Worm (Caenorhabditis elegans) whole organism, L4 larva: ENCODE results near the gene F52E4.5.

Source experiments
- D1046.2 ChIP-seq: fragments of 200-800 bp; sonication (Bioruptor generic); IDR thresholded peaks from 2 replicates; pipeline ENCODE4 v1.3.6; 2022; ENCODE audit warnings: missing genetic modification characterization, missing compliant biosample characterization
- F10B5.3 ChIP-seq: sonication (generic microtip); optimal IDR thresholded peaks from 2 replicates; lab custom pipeline; 2016; ENCODE audit warnings: mild to moderate bottlenecking, missing genetic modification characterization, missing compliant biosample characterization
- F37D6.2 ChIP-seq: sonication (generic microtip); optimal IDR thresholded peaks from 2 replicates; lab custom pipeline; 2016; ENCODE audit warnings: mild to moderate bottlenecking, missing genetic modification characterization, missing compliant biosample characterization
- T26A8.4 ChIP-seq: fragments of 200-800 bp; sonication (Bioruptor generic); IDR thresholded peaks from 2 replicates; pipeline ENCODE4 v1.3.6; 2022; ENCODE audit warnings: missing genetic modification characterization, missing compliant biosample characterization
- Y105C5A.15 ChIP-seq: fragments of 200-800 bp; sonication (Bioruptor generic); IDR thresholded peaks from 2 replicates; pipeline ENCODE4 v1.3.6; 2022; ENCODE audit warnings: missing genetic modification characterization, missing compliant biosample characterization
- Y75B8A.6 ChIP-seq: fragments of 200-800 bp; sonication (Bioruptor generic); IDR thresholded peaks from 2 replicates; pipeline ENCODE4 v1.3.6; 2022; ENCODE audit warnings: missing genetic modification reagents, missing genetic modification characterization, missing compliant biosample characterization
- aha-1 ChIP-seq: fragments of 150-350 bp; peaks from one replicate; lab custom pipeline; 2014; ENCODE audit warnings: missing biosample characterization, missing genetic modification characterization
- aly-2 ChIP-seq: sonication (generic microtip); optimal IDR thresholded peaks from 2 replicates; lab custom pipeline; 2018; ENCODE audit warnings: missing biosample characterization, missing genetic modification characterization
- arid-1 ChIP-seq: fragments of 200-800 bp; sonication (Bioruptor generic); conservative IDR thresholded peaks from 2 replicates; pipeline ENCODE4 v1.3.6; 2022; ENCODE audit warnings: missing genetic modification reagents, missing genetic modification characterization, missing compliant biosample characterization
- ces-1 ChIP-seq: fragments of 150-350 bp; sonication (generic microtip); optimal IDR thresholded peaks from 4 replicates; lab custom pipeline; 2014; ENCODE audit warnings: missing biosample characterization, missing genetic modification reagents, missing genetic modification characterization
- daf-12 ChIP-seq: fragments of 150-350 bp; optimal IDR thresholded peaks from 2 replicates; lab custom pipeline; 2014; ENCODE audit warnings: missing biosample characterization, missing genetic modification reagents, missing genetic modification characterization
- dmd-9 ChIP-seq: fragments of 200-800 bp; sonication (Bioruptor generic); IDR thresholded peaks from 2 replicates; pipeline ENCODE4 v1.3.6; 2022; ENCODE audit warnings: missing genetic modification reagents, missing genetic modification characterization, missing compliant biosample characterization
- dpl-1 ChIP-seq: fragments of 150-350 bp; optimal IDR thresholded peaks from 2 replicates; lab custom pipeline; 2014; ENCODE audit warnings: missing biosample characterization, missing genetic modification reagents, missing genetic modification characterization
- dve-1 ChIP-seq: sonication (generic microtip); optimal IDR thresholded peaks from 2 replicates; lab custom pipeline; 2017; ENCODE audit warnings: antibody characterized with exemption, mild to moderate bottlenecking, missing genetic modification characterization, missing compliant biosample characterization; ENCODE audit not compliant: insufficient read depth
- egl-43 ChIP-seq: fragments of 200-800 bp; sonication (Bioruptor generic); IDR thresholded peaks from 2 replicates; pipeline ENCODE4 v1.3.6; 2022; ENCODE audit warnings: missing genetic modification reagents, missing genetic modification characterization, missing compliant biosample characterization
- hif-1 ChIP-seq, 2 experiments: sonication (generic microtip); optimal IDR thresholded peaks; 2 replicates each; lab custom pipeline; 2016 to 2017; ENCODE audit warnings: missing compliant biosample characterization in 2 of 2, missing genetic modification characterization in 2 of 2, missing genetic modification reagents in 2 of 2, missing genotype in 2 of 2, mild to moderate bottlenecking in 1 of 2
- hlh-11 ChIP-seq: fragments of 200-800 bp; sonication (Bioruptor generic); optimal IDR thresholded peaks from 2 replicates; lab custom pipeline; 2018; ENCODE audit warnings: mild to moderate bottlenecking, missing genetic modification characterization, missing compliant biosample characterization
- hlh-30 ChIP-seq: sonication (generic microtip); optimal IDR thresholded peaks from 2 replicates; lab custom pipeline; 2017; ENCODE audit warnings: antibody characterized with exemption, mild to moderate bottlenecking, missing genetic modification characterization, missing compliant biosample characterization; ENCODE audit not compliant: insufficient read depth
- lin-1 ChIP-seq: fragments of 200-800 bp; sonication (Bioruptor generic); IDR thresholded peaks from 2 replicates; pipeline ENCODE4 v1.3.6; 2022; ENCODE audit warnings: missing genetic modification reagents, missing genetic modification characterization, missing compliant biosample characterization
- lin-15B ChIP-seq: fragments of 150-350 bp; sonication (generic microtip); optimal IDR thresholded peaks from 3 replicates; lab custom pipeline; 2014; ENCODE audit warnings: missing biosample characterization, missing genetic modification characterization
- lin-39 ChIP-seq: fragments of 150-350 bp; optimal IDR thresholded peaks from 2 replicates; lab custom pipeline; 2014; ENCODE audit warnings: missing biosample characterization, missing genetic modification reagents, missing genetic modification characterization
- lsy-2 ChIP-seq, 2 experiments: fragments of 150-350 bp in 1 of 2; sonication (generic microtip) in 1 of 2; optimal IDR thresholded peaks; 2 replicates each; lab custom pipeline; 2014 to 2017; ENCODE audit warnings: missing biosample characterization in 2 of 2, missing genetic modification characterization in 2 of 2
- mdl-1 ChIP-seq, 2 experiments: fragments of 150-350 bp in 1 of 2; sonication (generic microtip) in 1 of 2; optimal IDR thresholded peaks; 2 replicates each; lab custom pipeline; 2014 to 2017; ENCODE audit warnings: missing biosample characterization in 2 of 2, missing genetic modification characterization in 2 of 2
- mdt-29 ChIP-seq: fragments of 200-800 bp; sonication (Bioruptor generic); IDR thresholded peaks from 2 replicates; pipeline ENCODE4 v1.3.6; 2022; ENCODE audit warnings: missing genetic modification reagents, missing genetic modification characterization, missing compliant biosample characterization
- mep-1 ChIP-seq: fragments of 150-350 bp; sonication (generic microtip); optimal IDR thresholded peaks from 3 replicates; lab custom pipeline; 2014; ENCODE audit warnings: missing biosample characterization, missing genetic modification characterization
- mes-2 ChIP-seq: sonication (generic microtip); optimal IDR thresholded peaks from 2 replicates; lab custom pipeline; 2016; ENCODE audit warnings: missing genotype, mild to moderate bottlenecking, missing genetic modification characterization, missing compliant biosample characterization; ENCODE audit not compliant: poor library complexity, severe bottlenecking
- nhr-102 ChIP-seq: sonication (generic microtip); optimal IDR thresholded peaks from 2 replicates; lab custom pipeline; 2016; ENCODE audit warnings: mild to moderate bottlenecking, missing genetic modification characterization, moderate library complexity, missing compliant biosample characterization
- nhr-11 ChIP-seq: fragments of 150-350 bp; optimal IDR thresholded peaks from 2 replicates; lab custom pipeline; 2014; ENCODE audit warnings: missing biosample characterization, missing genetic modification characterization
- nhr-28 ChIP-seq: fragments of 150-350 bp; optimal IDR thresholded peaks from 2 replicates; lab custom pipeline; 2014; ENCODE audit warnings: missing biosample characterization, missing genetic modification characterization
- nhr-41 ChIP-seq: fragments of 200-800 bp; sonication (Bioruptor generic); IDR thresholded peaks from 2 replicates; pipeline ENCODE4 v1.3.6; 2022; ENCODE audit warnings: missing genetic modification reagents, missing genetic modification characterization, missing compliant biosample characterization
- nhr-6 ChIP-seq: fragments of 150-350 bp; optimal IDR thresholded peaks from 2 replicates; lab custom pipeline; 2014; ENCODE audit warnings: missing biosample characterization, missing genetic modification characterization
- nhr-76 ChIP-seq: fragments of 150-350 bp; optimal IDR thresholded peaks from 2 replicates; lab custom pipeline; 2014; ENCODE audit warnings: missing biosample characterization, missing genetic modification characterization
- pha-4 ChIP-seq, 2 experiments: fragments of 150-350 bp in 1 of 2; fragments of 200-800 bp in 1 of 2; sonication (Bioruptor generic) in 1 of 2; IDR thresholded peaks in 1 of 2; optimal IDR thresholded peaks in 1 of 2; 2 replicates each; pipeline versions ENCODE4 v1.3.6 to Lab custom; 2014 to 2022; ENCODE audit warnings: missing genetic modification characterization in 2 of 2, missing genetic modification reagents in 2 of 2, missing biosample characterization in 1 of 2, missing compliant biosample characterization in 1 of 2
- php-3 ChIP-seq: fragments of 200-800 bp; sonication (Bioruptor generic); IDR thresholded peaks from 2 replicates; pipeline ENCODE4 v1.3.6; 2022; ENCODE audit warnings: missing genetic modification reagents, missing genetic modification characterization, missing compliant biosample characterization
- pqm-1 ChIP-seq: sonication (generic microtip); optimal IDR thresholded peaks from 2 replicates; lab custom pipeline; 2017; ENCODE audit warnings: missing biosample characterization, missing genetic modification characterization
- rbr-2 ChIP-seq: sonication (generic microtip); optimal IDR thresholded peaks from 2 replicates; lab custom pipeline; 2016; ENCODE audit warnings: missing genotype, missing genetic modification characterization, missing compliant biosample characterization
- sdz-12 ChIP-seq: fragments of 200-800 bp; sonication (Bioruptor generic); optimal IDR thresholded peaks from 2 replicates; lab custom pipeline; 2018; ENCODE audit warnings: mild to moderate bottlenecking, missing genetic modification characterization, missing compliant biosample characterization
- snpc-4 ChIP-seq: fragments of 150-350 bp; optimal IDR thresholded peaks from 2 replicates; lab custom pipeline; 2014; ENCODE audit warnings: missing biosample characterization, missing genetic modification characterization
- spr-1 ChIP-seq: sonication (generic microtip); optimal IDR thresholded peaks from 2 replicates; lab custom pipeline; 2016; ENCODE audit warnings: mild to moderate bottlenecking, missing genetic modification characterization, missing compliant biosample characterization
- tag-97 ChIP-seq: fragments of 200-800 bp; sonication (Bioruptor generic); IDR thresholded peaks from 2 replicates; pipeline ENCODE4 v1.3.6; 2022; ENCODE audit warnings: missing genetic modification characterization, missing compliant biosample characterization
- tra-1 ChIP-seq: fragments of 200-800 bp; sonication (Bioruptor generic); IDR thresholded peaks from 2 replicates; pipeline ENCODE4 v1.3.6; 2022; ENCODE audit warnings: missing genetic modification reagents, missing genetic modification characterization, missing compliant biosample characterization
- unc-62 ChIP-seq, 3 experiments: fragments of 150-350 bp in 1 of 3; sonication (generic microtip); optimal IDR thresholded peaks in 2 of 3; peaks in 1 of 3; 1 replicate in 1 of 3; 2 replicates in 2 of 3; lab custom pipeline; 2014 to 2017; ENCODE audit warnings: missing biosample characterization in 3 of 3, missing genetic modification characterization in 3 of 3, missing genetic modification reagents in 3 of 3, missing genotype in 1 of 3
- vab-7 ChIP-seq: fragments of 200-800 bp; sonication (Bioruptor generic); IDR thresholded peaks from 2 replicates; pipeline ENCODE4 v1.3.6; 2022; ENCODE audit warnings: missing genetic modification reagents, missing genetic modification characterization, missing compliant biosample characterization
- zag-1 ChIP-seq: fragments of 150-350 bp; optimal IDR thresholded peaks from 2 replicates; lab custom pipeline; 2014; ENCODE audit warnings: missing biosample characterization, missing genetic modification characterization
- zfp-2 ChIP-seq: sonication (generic microtip); optimal IDR thresholded peaks from 2 replicates; lab custom pipeline; 2016; ENCODE audit warnings: mild to moderate bottlenecking, missing genetic modification characterization, missing compliant biosample characterization
- zip-11 ChIP-seq: fragments of 200-800 bp; sonication (Bioruptor generic); IDR thresholded peaks from 2 replicates; pipeline ENCODE4 v1.3.6; 2022; ENCODE audit warnings: missing genetic modification characterization, missing compliant biosample characterization
- zip-2 ChIP-seq: fragments of 150-350 bp; optimal IDR thresholded peaks from 2 replicates; lab custom pipeline; 2014; ENCODE audit warnings: missing biosample characterization, missing genetic modification characterization
- ztf-11 ChIP-seq: fragments of 150-350 bp; optimal IDR thresholded peaks from 2 replicates; lab custom pipeline; 2014; ENCODE audit warnings: missing biosample characterization, missing genetic modification characterization
- ztf-7 ChIP-seq: fragments of 150-350 bp; optimal IDR thresholded peaks from 2 replicates; lab custom pipeline; 2014; ENCODE audit warnings: missing biosample characterization, missing genetic modification characterization

The F52E4.5 gene

ce11 chrX:3102165-3102564 lies 15.0 kb upstream of the F52E4.5 start, which contains the start of gene ztf-13 (continued):
- no peak for TF ChIP-seq arid-1 (GFP tag; lab: Robert Waterston, UW)
- TF ChIP-seq hif-1 (tag; optimal IDR thresholded peaks at IDR 0.05; lab: Kevin White, UChicago): no peak
- peak; percentile 89 for TF ChIP-seq php-3
- no peak for TF ChIP-seq nhr-11 (tag; lab: Kevin White, UChicago)
- TF ChIP-seq sdz-12 (GFP tag; lab: Kevin White, UChicago): no peak
- TF ChIP-seq pqm-1 (tag; lab: Kevin White, UChicago): peak; percentile 39
- peak; percentile 14 for TF ChIP-seq ztf-7 (tag; lab: Kevin White, UChicago)
- no peak for TF ChIP-seq zfp-2 (tag; lab: Kevin White, UChicago)
- no peak for TF ChIP-seq F37D6.2
- TF ChIP-seq lin-1 (GFP tag; lab: Robert Waterston, UW): no peak
- TF ChIP-seq aly-2: no peak
- no peak for TF ChIP-seq nhr-41 (GFP tag; lab: Robert Waterston, UW)
- no peak for TF ChIP-seq zip-2

ce11 chrX:3101562-3101961 lies 14.4 kb upstream of the F52E4.5 start:
- TF ChIP-seq ztf-7 (tag; lab: Kevin White, UChicago) (no peak), nhr-28 (peak; percentile 7), rbr-2 (tag; lab: Kevin White, UChicago) (no peak), nhr-76 (no peak), pha-4 (GFP tag; IDR thresholded peaks at IDR 0.05; lab: Robert Waterston, UW) (no peak), pha-4 (tag; optimal IDR thresholded peaks at IDR 0.05; lab: Kevin White, UChicago) (peak; percentile 83), dpl-1 (GFP tag; lab: Kevin White, UChicago) (no peak), tag-97 (no peak), mes-2 (tag; lab: Kevin White, UChicago) (peak; percentile 63), Y75B8A.6 (no peak), dve-1 (tag; lab: Kevin White, UChicago) (peak; percentile 28), ztf-11 (no peak), mep-1 (peak; percentile 3), php-3 (no peak), zip-11 (no peak), lin-15B (tag; lab: Kevin White, UChicago) (no peak), nhr-6 (tag; lab: Kevin White, UChicago) (peak; percentile 67), hlh-11 (tag; lab: Kevin White, UChicago) (peak; percentile 37), nhr-102 (tag; lab: Kevin White, UChicago) (no peak), T26A8.4 (GFP tag; lab: Robert Waterston, UW) (0 out of 2 replicates have a peak, but pooled peaks have one; percentile 17), mdt-29 (GFP tag; lab: Robert Waterston, UW) (no peak), vab-7 (GFP tag; lab: Robert Waterston, UW) (no peak), unc-62 (GFP tag; optimal IDR thresholded peaks at IDR 0.05 in 1 of 2; lab: Kevin White, UChicago) (peak in 1 of 2 experiments; percentile 18), unc-62 (tag; optimal IDR thresholded peaks at IDR 0.05; lab: Kevin White, UChicago) (no peak), hlh-30 (tag; lab: Kevin White, UChicago) (peak; percentile 72), tra-1 (GFP tag; lab: Robert Waterston, UW) (0 out of 2 replicates have a peak, but pooled peaks have one; percentile 23), mdl-1 (tag; optimal IDR thresholded peaks at IDR 0.05; lab: Kevin White, UChicago) (no peak), lsy-2 (tag; optimal IDR thresholded peaks at IDR 0.05; lab: Kevin White, UChicago) (peak in 1 of 2 experiments; percentile 20), zfp-2 (tag; lab: Kevin White, UChicago) (no peak), nhr-11 (tag; lab: Kevin White, UChicago) (no peak)
- TF ChIP-seq, all 104 proteins: peak for 12

DNA sequence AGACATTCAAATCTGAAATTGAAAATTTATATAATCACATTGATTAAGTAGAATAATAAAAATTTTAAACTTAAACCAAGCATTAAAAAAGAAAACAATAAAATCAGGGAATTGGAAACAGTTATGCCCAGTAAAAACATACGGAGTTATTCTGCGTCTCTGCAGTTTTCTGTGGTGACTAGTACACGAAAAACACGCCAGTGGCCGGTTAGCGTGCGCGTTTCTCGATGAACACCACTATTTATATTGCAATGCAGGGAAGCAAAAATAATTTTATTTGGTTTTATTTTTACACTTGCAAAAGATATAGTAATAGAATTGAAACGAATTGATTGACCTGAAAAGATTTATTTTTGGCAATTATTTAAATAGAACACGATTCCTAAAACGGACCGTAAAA lies 12.7 kb upstream of the F52E4.5 start, which contains the start of gene sec-3:
Gene sec-3 (minus strand): TSS at position 21 of the 400 bp plus-strand sequence.
- TF ChIP-seq ces-1 (GFP tag; lab: Kevin White, UChicago): no peak
- no peak for TF ChIP-seq egl-43
- TF ChIP-seq daf-12: no peak
- no peak for TF ChIP-seq D1046.2 (GFP tag; lab: Robert Waterston, UW)
- TF ChIP-seq dmd-9 (GFP tag; lab: Robert Waterston, UW): peak; percentile 51; the same call in 1 of the 2 replicates
- TF ChIP-seq lin-39 (tag; lab: Kevin White, UChicago): no peak
- no peak for TF ChIP-seq sdz-12 (GFP tag; lab: Kevin White, UChicago)
- TF ChIP-seq zag-1 (tag; lab: Kevin White, UChicago): no peak
- TF ChIP-seq F10B5.3 (tag; lab: Kevin White, UChicago): peak; percentile 73
- TF ChIP-seq spr-1 (tag; lab: Kevin White, UChicago): peak; percentile 80
- no peak for TF ChIP-seq snpc-4 (tag; lab: Kevin White, UChicago)
- peak; percentile 88 for TF ChIP-seq rbr-2 (tag; lab: Kevin White, UChicago)
- TF ChIP-seq nhr-102 (tag; lab: Kevin White, UChicago): peak; percentile 93
- TF ChIP-seq Y105C5A.15 (GFP tag; lab: Robert Waterston, UW): no peak
- peak; percentile 98 for TF ChIP-seq aha-1 (tag; lab: Kevin White, UChicago)
- peak; percentile 74 for TF ChIP-seq dpl-1 (GFP tag; lab: Kevin White, UChicago)
